Worm (Caenorhabditis elegans) whole organism, L3 larva: ENCODE data around the gene F08F8.6.

Experiments used
- aly-2 ChIP-seq: fragments of 150-350 bp; optimal IDR thresholded peaks from 2 replicates; lab custom pipeline; 2014; ENCODE audit warnings: missing biosample characterization, missing genetic modification characterization
- ceh-9 ChIP-seq: sonication (generic microtip); optimal IDR thresholded peaks from 2 replicates; lab custom pipeline; 2018; ENCODE audit warnings: missing biosample characterization, missing genetic modification characterization
- elt-2 ChIP-seq: sonication (generic microtip); optimal IDR thresholded peaks from 2 replicates; lab custom pipeline; 2016; ENCODE audit warnings: missing genetic modification reagents, mild to moderate bottlenecking, missing genetic modification characterization, missing compliant biosample characterization
- elt-3 ChIP-seq, 3 experiments: fragments of 150-350 bp in 1 of 3; sonication (generic microtip) in 2 of 3; optimal IDR thresholded peaks; 2 replicates in 2 of 3; 4 replicates in 1 of 3; lab custom pipeline; 2014 to 2017; ENCODE audit warnings: missing biosample characterization in 3 of 3, missing genetic modification characterization in 3 of 3
- fkh-2 ChIP-seq: fragments of 150-350 bp; optimal IDR thresholded peaks from 2 replicates; lab custom pipeline; 2014; ENCODE audit warnings: missing biosample characterization, missing genetic modification reagents, missing genetic modification characterization
- hmg-11 ChIP-seq: sonication (generic microtip); optimal IDR thresholded peaks from 2 replicates; lab custom pipeline; 2016; ENCODE audit warnings: missing genetic modification characterization, missing compliant biosample characterization
- jun-1 ChIP-seq: fragments of 150-350 bp; optimal IDR thresholded peaks from 2 replicates; lab custom pipeline; 2014; ENCODE audit warnings: missing biosample characterization, missing genetic modification reagents, missing genetic modification characterization
- lin-39 ChIP-seq: fragments of 150-350 bp; optimal IDR thresholded peaks from 2 replicates; lab custom pipeline; 2018; ENCODE audit warnings: missing biosample characterization, missing genetic modification reagents, missing genetic modification characterization
- lsy-12 ChIP-seq: sonication (generic microtip); optimal IDR thresholded peaks from 2 replicates; lab custom pipeline; 2016; ENCODE audit warnings: mild to moderate bottlenecking, missing genetic modification characterization, missing compliant biosample characterization
- mdl-1 ChIP-seq: fragments of 150-350 bp; optimal IDR thresholded peaks from 2 replicates; lab custom pipeline; 2014; ENCODE audit warnings: missing biosample characterization, missing genetic modification characterization
- mml-1 ChIP-seq: fragments of 150-350 bp; sonication (generic microtip); optimal IDR thresholded peaks from 3 replicates; lab custom pipeline; 2014; ENCODE audit warnings: missing biosample characterization, missing genetic modification characterization
- nfya-1 ChIP-seq: sonication (generic microtip); optimal IDR thresholded peaks from 2 replicates; lab custom pipeline; 2017; ENCODE audit warnings: missing genetic modification characterization, mild to moderate bottlenecking, missing compliant biosample characterization, antibody characterized with exemption, moderate library complexity; ENCODE audit not compliant: insufficient read depth
- nhr-12 ChIP-seq: fragments of 150-350 bp; optimal IDR thresholded peaks from 2 replicates; lab custom pipeline; 2014; ENCODE audit warnings: missing biosample characterization, missing genetic modification characterization
- nhr-23 ChIP-seq: fragments of 150-350 bp; optimal IDR thresholded peaks from 2 replicates; lab custom pipeline; 2014; ENCODE audit warnings: missing biosample characterization, missing genetic modification reagents, missing genetic modification characterization
- nhr-43 ChIP-seq: sonication (generic microtip); optimal IDR thresholded peaks from 2 replicates; lab custom pipeline; 2016; ENCODE audit warnings: mild to moderate bottlenecking, missing genetic modification characterization, missing compliant biosample characterization; ENCODE audit not compliant: poor library complexity, severe bottlenecking
- pha-4 ChIP-seq: fragments of 150-350 bp; optimal IDR thresholded peaks from 2 replicates; lab custom pipeline; 2014; ENCODE audit warnings: missing biosample characterization, missing genetic modification reagents, missing genetic modification characterization
- pqm-1 ChIP-seq: fragments of 150-350 bp; optimal IDR thresholded peaks from 2 replicates; lab custom pipeline; 2017; ENCODE audit warnings: missing biosample characterization, missing genetic modification characterization, inconsistent platforms
- sea-2 ChIP-seq: fragments of 150-350 bp; sonication (generic microtip); optimal IDR thresholded peaks from 4 replicates; lab custom pipeline; 2014; ENCODE audit warnings: missing biosample characterization, missing genetic modification reagents, missing genetic modification characterization
- snpc-4 ChIP-seq: fragments of 150-350 bp; optimal IDR thresholded peaks from 2 replicates; lab custom pipeline; 2014; ENCODE audit warnings: missing biosample characterization, missing genetic modification characterization
- unc-62 ChIP-seq: fragments of 150-350 bp; sonication (generic microtip); optimal IDR thresholded peaks from 4 replicates; lab custom pipeline; 2014; ENCODE audit warnings: missing biosample characterization, missing genetic modification reagents, missing genetic modification characterization

F08F8.6 gene

DNA sequence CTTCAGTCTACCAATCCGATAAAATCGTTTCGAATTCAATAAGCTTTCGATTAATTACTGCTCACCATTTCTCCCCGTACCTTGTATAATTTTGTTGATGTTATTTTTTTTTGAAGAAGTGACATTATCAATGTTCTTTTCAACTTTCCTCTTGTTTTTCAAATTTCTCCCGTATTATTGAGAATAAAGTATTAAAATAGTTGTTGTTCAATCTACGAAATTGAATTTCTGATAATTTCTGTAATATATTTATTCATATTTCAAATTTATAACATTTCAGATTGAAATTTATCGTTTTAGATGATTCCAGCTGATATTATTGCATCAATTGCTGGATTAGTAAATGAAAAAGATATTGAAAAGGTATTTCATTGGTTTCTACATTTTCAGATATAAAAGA lies 42.4 kb downstream of the F08F8.6 start, which contains the start of gene trd-1:
Gene trd-1 (plus strand): TSS at position 301 of the 400 bp plus-strand sequence.
- TF ChIP-seq ceh-9 (no peak), nhr-43 (no peak), unc-62 (no peak), aly-2 (tag; lab: Kevin White, UChicago) (no peak)

DNA sequence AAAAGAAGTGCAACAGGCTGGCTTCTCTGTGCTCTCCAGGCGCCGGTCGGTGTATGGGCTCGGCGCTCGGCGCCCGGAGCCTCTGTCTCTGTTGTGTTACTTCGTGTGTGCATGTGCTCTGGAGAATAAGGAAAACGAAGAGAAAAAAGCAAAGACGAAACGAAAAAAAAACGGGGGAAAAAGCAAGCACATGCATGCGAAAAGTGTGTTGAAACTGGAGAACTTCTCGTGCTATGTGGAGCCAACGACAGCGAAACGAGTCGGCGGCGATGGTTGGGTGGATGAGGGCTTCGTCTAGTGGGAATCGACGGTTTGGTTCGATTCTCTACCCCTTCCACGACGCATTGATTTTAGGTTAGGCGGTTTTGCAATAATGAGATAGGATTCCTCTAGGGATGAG lies 43.9 kb downstream of the F08F8.6 start:
- TF ChIP-seq lsy-12 (peak; percentile 64), nfya-1 (peak; percentile 63), elt-2 (tag; lab: Kevin White, UChicago) (peak; percentile 60), pqm-1 (peak; percentile 40), elt-3 (tag; optimal IDR thresholded peaks at IDR 0.05; lab: Kevin White, UChicago) (no peak), lin-39 (tag; lab: Kevin White, UChicago) (peak; percentile 12), fkh-2 (no peak), snpc-4 (tag; lab: Kevin White, UChicago) (peak; percentile 39), hmg-11 (tag; lab: Kevin White, UChicago) (peak; percentile 50), pha-4 (tag; lab: Kevin White, UChicago) (peak; percentile 44), nhr-23 (tag; lab: Kevin White, UChicago) (no peak), mdl-1 (tag; lab: Kevin White, UChicago) (peak; percentile 9)

DNA sequence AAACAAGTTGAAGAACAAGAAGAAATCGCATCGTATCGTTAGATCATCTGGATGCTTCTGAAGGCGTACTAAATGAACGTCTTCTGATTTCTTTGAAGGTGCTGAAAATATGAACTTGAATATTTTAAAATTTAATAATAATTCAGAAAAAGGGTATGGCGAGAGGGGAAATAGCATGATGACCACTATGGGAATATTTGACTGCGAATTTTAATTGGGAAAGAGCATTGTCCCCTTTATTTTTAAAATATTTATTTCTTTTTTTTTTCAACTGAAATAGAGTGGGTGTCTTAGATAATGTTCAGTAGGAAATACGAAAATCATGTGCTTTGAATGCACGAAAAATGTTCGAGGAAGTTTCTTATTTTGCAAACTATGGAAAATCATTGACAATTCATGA lies 51.9 kb downstream of the F08F8.6 start, which contains the start of gene lgc-50:
Gene lgc-50 (minus strand): TSS at position 101 of the 400 bp plus-strand sequence.
- no peak for TF ChIP-seq nhr-12 (tag; lab: Kevin White, UChicago)
- no peak for TF ChIP-seq sea-2
- no peak for TF ChIP-seq fkh-2
- no peak for TF ChIP-seq jun-1 (tag; lab: Kevin White, UChicago)
- TF ChIP-seq mml-1 (tag; lab: Kevin White, UChicago) = no peak
